Worm (Caenorhabditis elegans) whole organism, late embryonic: ENCODE data around the gene ZC21.8.

Experiments used
- ama-1 ChIP-seq: fragments of 150-350 bp; optimal IDR thresholded peaks from 2 replicates; lab custom pipeline; 2014
- fax-1 ChIP-seq: sonication (generic microtip); optimal IDR thresholded peaks from 2 replicates; lab custom pipeline; 2016; ENCODE audit warnings: missing genotype, missing genetic modification characterization, missing compliant biosample characterization
- hlh-30 ChIP-seq: sonication (generic microtip); optimal IDR thresholded peaks from 2 replicates; lab custom pipeline; 2017; ENCODE audit warnings: antibody characterized with exemption, missing genetic modification characterization, missing compliant biosample characterization; ENCODE audit not compliant: insufficient read depth
- zip-5 ChIP-seq: sonication (generic microtip); optimal IDR thresholded peaks from 2 replicates; lab custom pipeline; 2016; ENCODE audit warnings: missing genetic modification characterization, missing compliant biosample characterization

- TF ChIP-seq hlh-30 (tag; lab: Kevin White, UChicago) (no peak), fax-1 (no peak), ama-1 (no peak), zip-5 (tag; lab: Kevin White, UChicago) (no peak)
Observed at ce11 chrIII:8520589-8520988, 803 bp upstream of the ZC21.8 start.
